Fruit fly (Drosophila melanogaster): ENCODE results near the gene Cyp4d8.

The Cyp4d8 gene

dm6 chr3L:7465209-7465608 lies 30.8 kb downstream of the Cyp4d8 start, which contains the start of the genes CG42660, CG42661 and Tsp66A:
TSS of gene CG42660 (plus strand) at chr3L:7465509.
TSS of gene CG42661 (plus strand) at chr3L:7465509.
TSS of gene Tsp66A (plus strand) at chr3L:7465509.
- TF ChIP-seq Dll (optimal IDR thresholded peaks at IDR 0.05) (no peak), pan (optimal IDR thresholded peaks at IDR 0.05) (no peak), psq (optimal IDR thresholded peaks at IDR 0.05) (no peak), EcR (GFP tag; optimal IDR thresholded peaks at IDR 0.05) (no peak), CG8478 (optimal IDR thresholded peaks at IDR 0.05) (no peak), usp (GFP tag; optimal IDR thresholded peaks at IDR 0.05) (no peak)

dm6 chr3L:7455849-7456248 lies 40.1 kb downstream of the Cyp4d8 start, which contains the start of gene ppk26:
TSS of gene ppk26 (plus strand) at chr3L:7456149.
- TF ChIP-seq Dll (optimal IDR thresholded peaks at IDR 0.05), result no peak
- no peak for TF ChIP-seq usp (GFP tag; optimal IDR thresholded peaks at IDR 0.05)
- TF ChIP-seq psq (optimal IDR thresholded peaks at IDR 0.05), result no peak
- TF ChIP-seq CG8478 (optimal IDR thresholded peaks at IDR 0.05), result no peak

- TF ChIP-seq CG8478 (optimal IDR thresholded peaks at IDR 0.05) (no peak), Dll (optimal IDR thresholded peaks at IDR 0.05) (no peak), pan (optimal IDR thresholded peaks at IDR 0.05) (no peak), usp (GFP tag; optimal IDR thresholded peaks at IDR 0.05) (no peak), psq (optimal IDR thresholded peaks at IDR 0.05) (no peak), EcR (GFP tag; optimal IDR thresholded peaks at IDR 0.05) (no peak)
Observed at dm6 chr3L:7450553-7450952, 45.4 kb downstream of the Cyp4d8 start, which contains the start of gene CG33278. TSS of gene CG33278 (plus strand) at chr3L:7450853.

dm6 chr3L:7449097-7449496 lies 46.9 kb downstream of the Cyp4d8 start:
- no peak for TF ChIP-seq usp (GFP tag; optimal IDR thresholded peaks at IDR 0.05)

All from whole organism.